Worm (Caenorhabditis elegans) whole organism, mixed stage, embryonic: ENCODE measurements around the gene ada-2.

Experiments
- M03D4.4 ChIP-seq: sonication (generic microtip); optimal IDR thresholded peaks from 2 replicates; lab custom pipeline; 2017; ENCODE audit warnings: mild to moderate bottlenecking, missing genetic modification characterization, missing compliant biosample characterization
- bed-3 ChIP-seq: fragments of 200-800 bp; sonication (Bioruptor generic); optimal IDR thresholded peaks from 3 replicates; lab custom pipeline; 2018; ENCODE audit warnings: mild to moderate bottlenecking, missing genetic modification characterization, moderate library complexity, missing compliant biosample characterization
- blmp-1 ChIP-seq: fragments of 150-350 bp; optimal IDR thresholded peaks from 2 replicates; lab custom pipeline; 2014; ENCODE audit warnings: missing biosample characterization, missing genetic modification characterization
- ceh-39 ChIP-seq: fragments of 150-350 bp; optimal IDR thresholded peaks from 2 replicates; lab custom pipeline; 2014; ENCODE audit warnings: missing biosample characterization, missing genetic modification characterization
- ceh-83 ChIP-seq: fragments of 200-800 bp; sonication (Bioruptor generic); optimal IDR thresholded peaks from 2 replicates; lab custom pipeline; 2018; ENCODE audit warnings: mild to moderate bottlenecking, missing genetic modification characterization, missing compliant biosample characterization
- ces-1 ChIP-seq: fragments of 150-350 bp; optimal IDR thresholded peaks from 2 replicates; lab custom pipeline; 2014; ENCODE audit warnings: missing biosample characterization, missing genetic modification reagents, missing genetic modification characterization
- drap-1 ChIP-seq: fragments of 200-800 bp; sonication (Bioruptor generic); optimal IDR thresholded peaks from 3 replicates; lab custom pipeline; 2018; ENCODE audit warnings: mild to moderate bottlenecking, missing genetic modification characterization, missing compliant biosample characterization
- elt-1 ChIP-seq: sonication (generic microtip); optimal IDR thresholded peaks from 2 replicates; lab custom pipeline; 2017; ENCODE audit warnings: missing genetic modification characterization, mild to moderate bottlenecking, missing compliant biosample characterization, antibody characterized with exemption, moderate library complexity, borderline replicate concordance; ENCODE audit not compliant: insufficient read depth
- elt-3 ChIP-seq: fragments of 150-350 bp; optimal IDR thresholded peaks from 2 replicates; lab custom pipeline; 2014; ENCODE audit warnings: missing biosample characterization, missing genetic modification characterization
- flh-1 ChIP-seq: fragments of 200-800 bp; sonication (Bioruptor generic); optimal IDR thresholded peaks from 2 replicates; lab custom pipeline; 2018; ENCODE audit warnings: mild to moderate bottlenecking, missing genetic modification characterization, moderate library complexity, missing compliant biosample characterization
- ham-2 ChIP-seq: fragments of 200-800 bp; sonication (Bioruptor generic); optimal IDR thresholded peaks from 2 replicates; lab custom pipeline; 2018; ENCODE audit warnings: mild to moderate bottlenecking, missing genetic modification characterization, missing compliant biosample characterization
- lin-13 ChIP-seq: fragments of 150-350 bp; optimal IDR thresholded peaks from 2 replicates; lab custom pipeline; 2014; ENCODE audit warnings: missing biosample characterization, missing genetic modification characterization
- lsy-2 ChIP-seq: fragments of 150-350 bp; optimal IDR thresholded peaks from 2 replicates; lab custom pipeline; 2014; ENCODE audit warnings: missing biosample characterization, missing genetic modification characterization
- mab-5 ChIP-seq: fragments of 150-350 bp; optimal IDR thresholded peaks from 2 replicates; lab custom pipeline; 2014; ENCODE audit warnings: missing biosample characterization, missing genetic modification characterization
- mep-1 ChIP-seq: fragments of 150-350 bp; optimal IDR thresholded peaks from 2 replicates; lab custom pipeline; 2017; ENCODE audit warnings: missing biosample characterization, missing genetic modification reagents, missing genetic modification characterization, inconsistent platforms
- mls-2 ChIP-seq: sonication (generic microtip); optimal IDR thresholded peaks from 2 replicates; lab custom pipeline; 2016; ENCODE audit warnings: mild to moderate bottlenecking, missing genetic modification characterization, moderate library complexity, missing compliant biosample characterization
- nhr-12 ChIP-seq: fragments of 150-350 bp; optimal IDR thresholded peaks from 2 replicates; lab custom pipeline; 2014; ENCODE audit warnings: missing biosample characterization, missing genetic modification characterization
- nhr-2 ChIP-seq: fragments of 150-350 bp; optimal IDR thresholded peaks from 2 replicates; lab custom pipeline; 2014; ENCODE audit warnings: missing biosample characterization, missing genetic modification characterization
- nhr-237 ChIP-seq: fragments of 150-350 bp; optimal IDR thresholded peaks from 2 replicates; lab custom pipeline; 2014; ENCODE audit warnings: missing biosample characterization, missing genetic modification characterization
- nhr-28 ChIP-seq: fragments of 150-350 bp; optimal IDR thresholded peaks from 2 replicates; lab custom pipeline; 2014; ENCODE audit warnings: missing biosample characterization, missing genetic modification characterization
- nhr-76 ChIP-seq: sonication (generic microtip); optimal IDR thresholded peaks from 2 replicates; lab custom pipeline; 2017; ENCODE audit warnings: missing biosample characterization, missing genetic modification characterization
- pha-4 ChIP-seq: fragments of 150-350 bp; optimal IDR thresholded peaks from 2 replicates; lab custom pipeline; 2018; ENCODE audit warnings: missing biosample characterization, missing genetic modification reagents, missing genetic modification characterization
- sem-2 ChIP-seq: fragments of 200-800 bp; sonication (Bioruptor generic); optimal IDR thresholded peaks from 2 replicates; lab custom pipeline; 2018; ENCODE audit warnings: mild to moderate bottlenecking, missing genetic modification characterization, missing compliant biosample characterization
- sptf-1 ChIP-seq: sonication (generic microtip); optimal IDR thresholded peaks from 2 replicates; lab custom pipeline; 2017; ENCODE audit warnings: mild to moderate bottlenecking, missing genetic modification characterization, moderate library complexity, missing compliant biosample characterization
- tbx-8 ChIP-seq: fragments of 200-800 bp; sonication (Bioruptor generic); optimal IDR thresholded peaks from 2 replicates; lab custom pipeline; 2018; ENCODE audit warnings: mild to moderate bottlenecking, missing genetic modification characterization, moderate library complexity, missing compliant biosample characterization
- unc-120 ChIP-seq: sonication (generic microtip); optimal IDR thresholded peaks from 2 replicates; lab custom pipeline; 2017; ENCODE audit warnings: missing genetic modification characterization, missing compliant biosample characterization; ENCODE audit not compliant: poor library complexity, severe bottlenecking
- unc-39 ChIP-seq: fragments of 150-350 bp; optimal IDR thresholded peaks from 2 replicates; lab custom pipeline; 2014; ENCODE audit warnings: missing biosample characterization, missing genetic modification characterization
- unc-62 ChIP-seq: fragments of 150-350 bp; optimal IDR thresholded peaks from 2 replicates; lab custom pipeline; 2014; ENCODE audit warnings: missing biosample characterization, missing genetic modification reagents, missing genetic modification characterization
- zip-8 ChIP-seq: fragments of 150-350 bp; optimal IDR thresholded peaks from 2 replicates; lab custom pipeline; 2014; ENCODE audit warnings: missing biosample characterization, missing genetic modification characterization
- ztf-11 ChIP-seq: fragments of 150-350 bp; optimal IDR thresholded peaks from 2 replicates; lab custom pipeline; 2014; ENCODE audit warnings: missing biosample characterization, missing genetic modification characterization

Gene ada-2

DNA sequence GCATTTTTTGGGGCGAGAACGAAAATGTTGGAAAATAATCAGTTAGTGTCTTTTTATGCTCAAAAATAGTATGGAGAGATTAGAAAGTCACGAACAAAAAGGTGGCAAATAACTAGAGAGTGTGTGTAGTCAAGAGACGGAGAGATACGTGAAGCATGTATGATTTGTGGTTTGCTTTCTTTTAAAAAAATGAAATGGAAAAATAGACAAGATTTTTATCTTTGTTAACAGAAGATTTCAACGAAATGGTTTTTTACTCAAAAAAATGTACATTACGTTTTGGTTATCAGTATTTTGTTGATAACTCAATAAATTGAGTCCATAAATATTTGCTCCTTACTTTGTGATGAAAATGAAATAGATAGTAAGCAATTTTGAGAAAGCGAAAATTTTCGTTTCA, 43.9 kb upstream of the ada-2 start, which contains the start of gene dhs-7:
Gene dhs-7, minus strand, starts transcription at position 277 of the 400 bp plus-strand sequence.
- no peak for TF ChIP-seq unc-120 (tag; lab: Kevin White, UChicago)
- no peak for TF ChIP-seq drap-1 (GFP tag; lab: Kevin White, UChicago)
- no peak for TF ChIP-seq ceh-39 (tag; lab: Kevin White, UChicago)
- no peak for TF ChIP-seq ztf-11 (tag; lab: Kevin White, UChicago)
- no peak for TF ChIP-seq unc-62 (GFP tag; lab: Kevin White, UChicago)
- TF ChIP-seq pha-4 (tag; lab: Kevin White, UChicago), result no peak
- no peak for TF ChIP-seq nhr-28 (tag; lab: Kevin White, UChicago)
- no peak for TF ChIP-seq nhr-12 (tag; lab: Kevin White, UChicago)
- no peak for TF ChIP-seq mep-1 (tag; lab: Kevin White, UChicago)
- TF ChIP-seq tbx-8 (GFP tag; lab: Kevin White, UChicago), result no peak
- no peak for TF ChIP-seq nhr-2 (tag; lab: Kevin White, UChicago)
- no peak for TF ChIP-seq blmp-1 (tag; lab: Kevin White, UChicago)
- TF ChIP-seq sptf-1, result no peak
- no peak for TF ChIP-seq mab-5
- TF ChIP-seq nhr-237 (tag; lab: Kevin White, UChicago), result no peak
- TF ChIP-seq mls-2 (tag; lab: Kevin White, UChicago), result no peak
- TF ChIP-seq ces-1, result no peak

DNA sequence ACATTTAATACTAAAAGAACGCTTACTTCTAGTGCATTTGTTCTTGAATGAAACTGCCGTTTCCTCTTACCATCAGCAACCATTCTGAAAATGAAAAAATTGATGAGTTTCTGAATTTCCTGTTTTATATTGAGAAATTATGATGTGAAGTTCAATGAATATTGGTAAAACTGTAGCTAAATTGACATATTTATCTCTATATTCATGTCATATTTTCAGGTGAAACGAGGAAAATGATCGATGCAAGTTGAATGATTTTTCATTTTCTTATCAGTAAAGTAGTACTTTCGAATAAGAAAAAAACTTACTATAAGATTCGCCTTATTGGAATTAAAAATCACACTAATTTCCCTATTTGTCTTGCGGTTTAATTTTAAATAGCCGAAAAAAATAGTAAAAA, 41.9 kb upstream of the ada-2 start, which contains the start of gene E04F6.15:
Gene E04F6.15, minus strand, starts transcription at position 101 of the 400 bp plus-strand sequence.
- no peak for TF ChIP-seq pha-4 (tag; lab: Kevin White, UChicago)
- no peak for TF ChIP-seq nhr-12 (tag; lab: Kevin White, UChicago)
- no peak for TF ChIP-seq zip-8 (tag; lab: Kevin White, UChicago)
- TF ChIP-seq nhr-76 (tag; lab: Kevin White, UChicago), result no peak
- TF ChIP-seq unc-62 (GFP tag; lab: Kevin White, UChicago), result no peak
- no peak for TF ChIP-seq lin-13 (tag; lab: Kevin White, UChicago)
- no peak for TF ChIP-seq lsy-2 (tag; lab: Kevin White, UChicago)
- TF ChIP-seq, all 35 proteins: peak for 0

DNA sequence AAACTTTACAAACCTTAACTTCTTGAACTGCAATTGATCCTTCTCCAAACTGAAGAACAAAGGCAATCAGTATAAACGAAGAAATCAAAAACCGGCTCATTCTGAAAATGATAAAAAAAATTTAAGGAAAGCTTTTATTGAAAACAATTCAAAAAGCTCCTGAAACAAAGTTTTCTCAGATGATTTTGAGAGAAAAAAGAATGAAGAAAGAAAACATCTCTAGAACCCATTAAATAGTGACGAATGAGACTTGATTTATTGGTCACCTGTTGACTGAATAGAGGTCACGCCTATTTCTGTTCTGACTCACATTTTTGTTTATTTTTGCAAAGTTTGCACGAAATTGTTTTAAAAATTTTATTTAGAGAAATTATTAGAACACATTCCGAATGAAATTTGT, 40.8 kb upstream of the ada-2 start, which contains the start of gene E04F6.8:
Gene E04F6.8, minus strand, starts transcription at position 101 of the 400 bp plus-strand sequence.
- no peak for TF ChIP-seq lin-13 (tag; lab: Kevin White, UChicago)

DNA sequence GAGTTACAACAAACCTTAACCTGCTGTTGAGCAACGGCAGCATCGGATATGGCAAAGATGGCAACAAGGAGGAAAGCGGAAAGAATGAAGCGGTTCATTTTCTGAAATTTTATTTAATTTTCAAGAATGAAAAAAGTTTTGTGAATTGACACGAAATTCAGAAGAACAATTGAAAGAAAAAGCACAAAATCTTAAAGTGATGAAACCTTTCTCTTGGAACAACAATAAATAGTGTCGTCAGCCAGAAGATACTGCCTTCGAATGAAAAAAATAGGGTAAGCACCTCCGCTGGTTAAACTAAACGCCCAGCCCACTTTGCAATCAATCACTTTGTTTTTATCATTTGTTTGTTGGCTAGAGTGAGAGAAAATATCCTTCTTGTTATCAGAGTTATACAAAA, 40.0 kb upstream of the ada-2 start, which contains the start of gene E04F6.9:
Gene E04F6.9, minus strand, starts transcription at position 101 of the 400 bp plus-strand sequence.
- TF ChIP-seq bed-3 (GFP tag; lab: Kevin White, UChicago) (no peak), mab-5 (no peak), nhr-76 (tag; lab: Kevin White, UChicago) (no peak), sptf-1 (no peak), mls-2 (tag; lab: Kevin White, UChicago) (no peak), zip-8 (tag; lab: Kevin White, UChicago) (no peak), elt-1 (tag; lab: Kevin White, UChicago) (no peak), ceh-83 (GFP tag; lab: Kevin White, UChicago) (no peak), blmp-1 (tag; lab: Kevin White, UChicago) (no peak), nhr-237 (tag; lab: Kevin White, UChicago) (no peak), sem-2 (GFP tag; lab: Kevin White, UChicago) (no peak), ham-2 (GFP tag; lab: Kevin White, UChicago) (no peak), ceh-39 (tag; lab: Kevin White, UChicago) (no peak)
- TF ChIP-seq, all 35 proteins: peak for 0

DNA sequence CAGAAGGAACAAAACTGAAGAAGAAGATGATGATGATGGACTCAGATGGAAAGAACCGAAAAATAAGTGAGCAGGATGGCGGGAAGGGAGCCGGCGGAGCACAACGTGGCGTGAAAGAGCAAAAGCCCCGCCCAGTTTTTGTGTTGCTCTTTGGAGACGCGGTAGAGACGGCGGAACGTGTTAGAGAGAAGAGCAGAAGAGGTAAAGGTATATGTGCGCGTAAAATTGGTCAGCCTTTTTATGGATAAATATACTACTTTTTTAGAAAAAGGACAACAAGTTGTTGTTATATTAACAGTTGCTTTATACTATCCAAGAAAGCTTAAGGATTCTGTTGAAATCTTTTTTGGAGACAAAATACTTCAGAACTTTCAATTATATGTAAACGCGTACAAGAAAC, 35.0 kb upstream of the ada-2 start, which contains the start of gene E04F6.10:
Gene E04F6.10, minus strand, starts transcription at position 101 of the 400 bp plus-strand sequence.
- TF ChIP-seq zip-8 (tag; lab: Kevin White, UChicago), result no peak

DNA sequence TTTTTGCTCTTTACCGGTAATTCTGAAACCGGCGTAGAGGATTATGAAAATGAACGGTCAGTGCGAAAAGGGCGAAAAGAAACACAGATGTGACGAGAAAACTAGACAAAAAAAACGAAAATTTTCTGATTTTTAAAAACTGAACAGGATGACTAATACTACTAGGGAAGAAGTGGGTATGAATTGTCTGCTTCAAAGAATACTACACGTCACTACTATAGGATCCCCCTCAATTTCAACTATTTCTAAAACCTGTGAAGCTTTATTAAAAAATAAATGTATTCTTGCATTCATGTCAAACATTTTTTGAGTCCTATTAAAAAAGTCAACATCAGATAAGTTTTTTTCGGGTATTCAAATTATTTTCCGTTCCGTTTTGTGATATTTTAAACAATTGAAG, 28.0 kb upstream of the ada-2 start:
- TF ChIP-seq lin-13 (tag; lab: Kevin White, UChicago) (no peak), lsy-2 (tag; lab: Kevin White, UChicago) (no peak), elt-3 (tag; lab: Kevin White, UChicago) (no peak), ham-2 (GFP tag; lab: Kevin White, UChicago) (no peak), unc-62 (GFP tag; lab: Kevin White, UChicago) (no peak), nhr-28 (tag; lab: Kevin White, UChicago) (no peak), blmp-1 (tag; lab: Kevin White, UChicago) (no peak), ceh-83 (GFP tag; lab: Kevin White, UChicago) (no peak), nhr-237 (tag; lab: Kevin White, UChicago) (no peak), ceh-39 (tag; lab: Kevin White, UChicago) (no peak), zip-8 (tag; lab: Kevin White, UChicago) (no peak), M03D4.4 (no peak), unc-120 (tag; lab: Kevin White, UChicago) (no peak), unc-39 (tag; lab: Kevin White, UChicago) (no peak), flh-1 (no peak)
- TF ChIP-seq, all 35 proteins: peak for 0
